In the genomic region with DNA sequence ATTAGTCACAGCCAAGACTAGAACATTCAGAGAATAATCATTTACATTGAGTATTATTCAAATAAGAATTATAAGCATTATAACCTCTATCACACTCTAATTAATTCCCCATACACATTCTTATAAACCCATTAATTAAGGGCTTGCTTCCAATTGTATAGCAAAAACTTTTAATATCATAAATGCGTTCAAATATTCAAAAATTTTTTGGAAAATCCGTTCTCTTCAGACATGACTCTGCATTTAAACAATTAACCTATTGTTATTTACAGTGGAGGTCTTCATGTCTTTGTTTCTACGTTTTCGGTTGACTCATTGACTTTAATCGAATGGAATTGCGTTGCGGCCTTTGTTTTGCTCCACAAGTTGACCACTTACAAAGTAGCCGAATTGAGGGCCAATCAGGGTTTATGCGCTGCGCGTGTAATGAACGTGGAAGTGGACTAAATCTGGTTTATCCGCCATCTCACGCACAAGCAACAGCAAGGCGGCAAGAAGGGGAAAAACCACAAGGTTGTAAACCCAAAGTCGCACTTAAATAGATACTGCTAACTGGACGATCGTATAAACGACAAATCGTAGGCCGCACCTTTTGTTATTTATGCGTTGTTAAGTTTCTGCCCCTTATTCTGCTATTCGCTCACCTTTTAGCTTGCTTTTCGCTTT, we compare ENCODE assay signal across 1 fruit fly cellular context.
A peak's percentile ranks its signal among the peaks of the same experiment; 100 is the strongest.
TF ChIP-seq lines count a peak whose summit lies in the region.

No protein-coding gene starts in this region.

TF ChIP-seq in whole organism, embryonic, 481 proteins besides CTCF, POLR2A, EP300 and RAD21 (continued from another document and continues in another):
- TF ChIP-seq CG1602 (GFP tag; optimal IDR thresholded peaks at IDR 0.05; lab: Kevin White, UChicago): no peak
- TF ChIP-seq Atf3 (GFP tag; optimal IDR thresholded peaks at IDR 0.05; lab: Kevin White, UChicago): no peak
- no peak for TF ChIP-seq NK7.1 (GFP tag; optimal IDR thresholded peaks at IDR 0.05; lab: Kevin White, UChicago)
- no peak for TF ChIP-seq pnt (GFP tag; optimal IDR thresholded peaks at IDR 0.05; lab: Kevin White, UChicago)
- peak; percentile 20 for TF ChIP-seq CG1233 (GFP tag; optimal IDR thresholded peaks at IDR 0.05; lab: Kevin White, UChicago)
- TF ChIP-seq CG34422 (GFP tag; IDR thresholded peaks at IDR 0.05; lab: Robert Waterston, UW): peak; percentile 62; the same call in 1 of the 3 replicates
- TF ChIP-seq CG6683 (GFP tag; optimal IDR thresholded peaks at IDR 0.05; lab: Kevin White, UChicago): no peak
- TF ChIP-seq CG33557 (GFP tag; optimal IDR thresholded peaks at IDR 0.05; lab: Kevin White, UChicago): no peak
- no peak for TF ChIP-seq nerfin-1 (tag; optimal IDR thresholded peaks at IDR 0.05; lab: Kevin White, UChicago)
- TF ChIP-seq CG7786 (GFP tag; optimal IDR thresholded peaks at IDR 0.05; lab: Kevin White, UChicago): peak; percentile 50
- peak; percentile 35 for TF ChIP-seq Sox102F (GFP tag; optimal IDR thresholded peaks at IDR 0.05; lab: Kevin White, UChicago)
- peak; percentile 78; the same call in 2 of the 3 replicates for TF ChIP-seq Dbx (GFP tag; IDR thresholded peaks at IDR 0.05; lab: Robert Waterston, UW)
- TF ChIP-seq Fer1 (GFP tag; optimal IDR thresholded peaks at IDR 0.05; lab: Kevin White, UChicago): peak; percentile 46
- TF ChIP-seq CG2202 (tag; optimal IDR thresholded peaks at IDR 0.05; lab: Kevin White, UChicago): no peak
- peak; percentile 89 for TF ChIP-seq ci (GFP tag; IDR thresholded peaks at IDR 0.05; lab: Robert Waterston, UW)
- peak; percentile 73 for TF ChIP-seq wdn (GFP tag; IDR thresholded peaks at IDR 0.05; lab: Robert Waterston, UW)
- no peak for TF ChIP-seq Hr39 (optimal IDR thresholded peaks at IDR 0.05; lab: Kevin White, UChicago)
- TF ChIP-seq CG3995 (GFP tag; optimal IDR thresholded peaks at IDR 0.05; lab: Kevin White, UChicago): no peak
- no peak for TF ChIP-seq CG7271 (tag; optimal IDR thresholded peaks at IDR 0.05; lab: Kevin White, UChicago)
- peak; percentile 77 for TF ChIP-seq pb (GFP tag; optimal IDR thresholded peaks at IDR 0.05; lab: Kevin White, UChicago)
- peak; percentile 24; the same call in 1 of the 2 replicates for TF ChIP-seq Ptx1 (GFP tag; IDR thresholded peaks at IDR 0.05; lab: Robert Waterston, UW)
- no peak for TF ChIP-seq CG31388 (GFP tag; optimal IDR thresholded peaks at IDR 0.05; lab: Kevin White, UChicago)
- TF ChIP-seq CG17612 (GFP tag; IDR thresholded peaks at IDR 0.05; lab: Robert Waterston, UW): 0 out of 2 replicates have a peak, but pooled peaks have one; percentile 20
- no peak for TF ChIP-seq cato (GFP tag; optimal IDR thresholded peaks at IDR 0.05; lab: Kevin White, UChicago; ENCODE audit: borderline replicate concordance)
- no peak for TF ChIP-seq CG4404 (GFP tag; IDR thresholded peaks at IDR 0.05; lab: Robert Waterston, UW)
- peak; percentile 71 for TF ChIP-seq sob (GFP tag; IDR thresholded peaks at IDR 0.05; lab: Robert Waterston, UW)
- peak; percentile 60 for TF ChIP-seq CG10147 (GFP tag; optimal IDR thresholded peaks at IDR 0.05; lab: Kevin White, UChicago)
- no peak for TF ChIP-seq Atf-2 (GFP tag; optimal IDR thresholded peaks at IDR 0.05; lab: Kevin White, UChicago)
- peak; percentile 22 for TF ChIP-seq Hand (GFP tag; optimal IDR thresholded peaks at IDR 0.05; lab: Kevin White, UChicago)
- TF ChIP-seq CG12769 (tag; optimal IDR thresholded peaks at IDR 0.05; lab: Kevin White, UChicago): peak; percentile 94
- no peak for TF ChIP-seq cg (GFP tag; optimal IDR thresholded peaks at IDR 0.05; lab: Kevin White, UChicago)
- no peak for TF ChIP-seq pan (optimal IDR thresholded peaks at IDR 0.05; lab: Kevin White, UChicago)
- peak in 1 of 2 experiments; percentile 38 for TF ChIP-seq pan (GFP tag; optimal IDR thresholded peaks at IDR 0.05 in 1 of 2, IDR thresholded peaks at IDR 0.05 in 1 of 2)
- peak; percentile 94 for TF ChIP-seq Ets65A (GFP tag; lab: Kevin White, UChicago)
- no peak for TF ChIP-seq tna (GFP tag; IDR thresholded peaks at IDR 0.05; lab: Robert Waterston, UW; ENCODE audit: partially characterized antibody)
- TF ChIP-seq CG17186 (GFP tag; optimal IDR thresholded peaks at IDR 0.05; lab: Kevin White, UChicago): no peak
- TF ChIP-seq CG2116 (GFP tag; optimal IDR thresholded peaks at IDR 0.05; lab: Kevin White, UChicago): no peak
- TF ChIP-seq CG9876 (GFP tag; optimal IDR thresholded peaks at IDR 0.05; lab: Kevin White, UChicago): peak; percentile 24
- peak; percentile 26 for TF ChIP-seq ab (GFP tag; optimal IDR thresholded peaks at IDR 0.05; lab: Kevin White, UChicago)
- no peak for TF ChIP-seq psq (GFP tag; optimal IDR thresholded peaks at IDR 0.05; lab: Kevin White, UChicago)
- TF ChIP-seq CG9817 (tag; optimal IDR thresholded peaks at IDR 0.05; lab: Kevin White, UChicago): peak; percentile 72
- TF ChIP-seq Sox100B (GFP tag; optimal IDR thresholded peaks at IDR 0.05; lab: Kevin White, UChicago): no peak
- TF ChIP-seq nau (GFP tag; optimal IDR thresholded peaks at IDR 0.05; lab: Kevin White, UChicago): peak; percentile 43
- no peak for TF ChIP-seq CG30020 (tag; optimal IDR thresholded peaks at IDR 0.05; lab: Kevin White, UChicago)
- peak; percentile 10 for TF ChIP-seq CG8944 (GFP tag; optimal IDR thresholded peaks at IDR 0.05; lab: Kevin White, UChicago)
- no peak for TF ChIP-seq CG10565 (GFP tag; optimal IDR thresholded peaks at IDR 0.05; lab: Kevin White, UChicago)
- TF ChIP-seq CG12219 (GFP tag; optimal IDR thresholded peaks at IDR 0.05; lab: Kevin White, UChicago): peak; percentile 36
- no peak for TF ChIP-seq Bgb (GFP tag; IDR thresholded peaks at IDR 0.05; lab: Robert Waterston, UW; ENCODE audit: partially characterized antibody)
- TF ChIP-seq sc (optimal IDR thresholded peaks at IDR 0.05; lab: Kevin White, UChicago): no peak
- no peak for TF ChIP-seq sc (GFP tag; optimal IDR thresholded peaks at IDR 0.05; lab: Kevin White, UChicago)
- peak; percentile 7 for TF ChIP-seq ems (GFP tag; optimal IDR thresholded peaks at IDR 0.05; lab: Kevin White, UChicago)
- no peak for TF ChIP-seq p53 (GFP tag; optimal IDR thresholded peaks at IDR 0.05; lab: Kevin White, UChicago)
- TF ChIP-seq Deaf1 (tag; optimal IDR thresholded peaks at IDR 0.05; lab: Kevin White, UChicago): no peak
- TF ChIP-seq gt (GFP tag; IDR thresholded peaks at IDR 0.05; lab: Robert Waterston, UW): no peak
- no peak for TF ChIP-seq CG4360 (GFP tag; IDR thresholded peaks at IDR 0.05; lab: Robert Waterston, UW)
- no peak for TF ChIP-seq wor (GFP tag; IDR thresholded peaks at IDR 0.05; lab: Robert Waterston, UW)
- no peak for TF ChIP-seq CG7928 (GFP tag; optimal IDR thresholded peaks at IDR 0.05; lab: Kevin White, UChicago)
- no peak for TF ChIP-seq CG15073 (GFP tag; optimal IDR thresholded peaks at IDR 0.05; lab: Kevin White, UChicago)
- TF ChIP-seq sna (GFP tag; IDR thresholded peaks at IDR 0.05; lab: Robert Waterston, UW; ENCODE audit: partially characterized antibody): no peak
- no peak for TF ChIP-seq Doc2 (GFP tag; IDR thresholded peaks at IDR 0.05; lab: Robert Waterston, UW)
- peak; percentile 75 for TF ChIP-seq dysf (GFP tag; IDR thresholded peaks at IDR 0.05; lab: Robert Waterston, UW)
- TF ChIP-seq CG8478 (optimal IDR thresholded peaks at IDR 0.05; lab: Kevin White, UChicago): no peak
- no peak for TF ChIP-seq crp (GFP tag; optimal IDR thresholded peaks at IDR 0.05; lab: Kevin White, UChicago)
- peak; percentile 83 for TF ChIP-seq lab (GFP tag; optimal IDR thresholded peaks at IDR 0.05; lab: Kevin White, UChicago)
- peak; percentile 40 for TF ChIP-seq CG6765 (GFP tag; optimal IDR thresholded peaks at IDR 0.05; lab: Kevin White, UChicago)
- TF ChIP-seq scrt (GFP tag; optimal IDR thresholded peaks at IDR 0.05; lab: Kevin White, UChicago): peak; percentile 43
- TF ChIP-seq ham (GFP tag; IDR thresholded peaks at IDR 0.05; lab: Robert Waterston, UW): no peak; the same call in 1 of the 2 replicates
- TF ChIP-seq Six4 (GFP tag; optimal IDR thresholded peaks at IDR 0.05; lab: Kevin White, UChicago): no peak
- no peak for TF ChIP-seq CG14860 (GFP tag; IDR thresholded peaks at IDR 0.05; lab: Robert Waterston, UW; ENCODE audit: partially characterized antibody)
- peak; percentile 56; the same call in 1 of the 2 replicates for TF ChIP-seq E2f1 (GFP tag; IDR thresholded peaks at IDR 0.05; lab: Robert Waterston, UW)
- no peak for TF ChIP-seq knrl (GFP tag; IDR thresholded peaks at IDR 0.05; lab: Robert Waterston, UW; ENCODE audit: partially characterized antibody)
- no peak for TF ChIP-seq gcm (GFP tag; optimal IDR thresholded peaks at IDR 0.05; lab: Kevin White, UChicago)
- TF ChIP-seq Nf-YC (tag; optimal IDR thresholded peaks at IDR 0.05; lab: Kevin White, UChicago): peak; percentile 32
- TF ChIP-seq CG6254 (GFP tag; optimal IDR thresholded peaks at IDR 0.05; lab: Kevin White, UChicago): no peak
- TF ChIP-seq CG9215 (GFP tag; IDR thresholded peaks at IDR 0.05; lab: Robert Waterston, UW): peak; percentile 40; the same call in 1 of the 2 replicates
- TF ChIP-seq CG10959 (GFP tag; IDR thresholded peaks at IDR 0.05; lab: Robert Waterston, UW): no peak; the same call in 1 of the 2 replicates
- no peak for TF ChIP-seq stwl (tag; optimal IDR thresholded peaks at IDR 0.05; lab: Kevin White, UChicago)
- no peak for TF ChIP-seq CG17568 (GFP tag; optimal IDR thresholded peaks at IDR 0.05; lab: Kevin White, UChicago)
- peak; percentile 65 for TF ChIP-seq fu2 (GFP tag; optimal IDR thresholded peaks at IDR 0.05; lab: Kevin White, UChicago)
- TF ChIP-seq Rfx (GFP tag; IDR thresholded peaks at IDR 0.05; lab: Robert Waterston, UW): peak; percentile 90
- TF ChIP-seq mld (GFP tag; IDR thresholded peaks at IDR 0.05; lab: Robert Waterston, UW; ENCODE audit: partially characterized antibody): no peak
- peak; percentile 78 for TF ChIP-seq CG31224 (GFP tag; IDR thresholded peaks at IDR 0.05; lab: Robert Waterston, UW)
- TF ChIP-seq Chrac-16 (GFP tag; optimal IDR thresholded peaks at IDR 0.05; lab: Kevin White, UChicago): peak; percentile 9
- peak; percentile 66; the same call in 2 of the 3 replicates for TF ChIP-seq ken (GFP tag; IDR thresholded peaks at IDR 0.05; lab: Robert Waterston, UW)
- no peak for TF ChIP-seq z (GFP tag; IDR thresholded peaks at IDR 0.05; lab: Robert Waterston, UW)
- TF ChIP-seq lmd (GFP tag; IDR thresholded peaks at IDR 0.05; lab: Robert Waterston, UW): peak; percentile 56; the same call in 1 of the 2 replicates
- TF ChIP-seq Gug (GFP tag; IDR thresholded peaks at IDR 0.05; lab: Robert Waterston, UW): peak; percentile 42; the same call in 1 of the 4 replicates
- peak; percentile 11 for TF ChIP-seq Dek (tag; optimal IDR thresholded peaks at IDR 0.05; lab: Kevin White, UChicago)
- peak; percentile 30 for TF ChIP-seq esg (GFP tag; conservative IDR thresholded peaks at IDR 0.05; lab: Robert Waterston, UW)
- TF ChIP-seq Gsc (GFP tag; IDR thresholded peaks at IDR 0.05; lab: Robert Waterston, UW): no peak
- 0 out of 2 replicates have a peak, but pooled peaks have one; percentile 13 for TF ChIP-seq Ada2b (GFP tag; IDR thresholded peaks at IDR 0.05; lab: Robert Waterston, UW)
- TF ChIP-seq CG11398 (GFP tag; optimal IDR thresholded peaks at IDR 0.05; lab: Kevin White, UChicago): peak; percentile 49
- peak; percentile 2 for TF ChIP-seq pzg (GFP tag; optimal IDR thresholded peaks at IDR 0.05; lab: Kevin White, UChicago)
- TF ChIP-seq Eip74EF (GFP tag; optimal IDR thresholded peaks at IDR 0.05; lab: Kevin White, UChicago): peak in 1 of 2 experiments; percentile 65
- TF ChIP-seq danr (GFP tag; IDR thresholded peaks at IDR 0.05; lab: Robert Waterston, UW): no peak
- peak; percentile 79 for TF ChIP-seq NFAT (GFP tag; IDR thresholded peaks at IDR 0.05; lab: Robert Waterston, UW)
- peak in 1 of 2 experiments; percentile 25 for TF ChIP-seq dpn (GFP tag; optimal IDR thresholded peaks at IDR 0.05; lab: Kevin White, UChicago)
- no peak for TF ChIP-seq insv (GFP tag; optimal IDR thresholded peaks at IDR 0.05; lab: Kevin White, UChicago)
- TF ChIP-seq CG9932 (GFP tag; IDR thresholded peaks at IDR 0.05; lab: Robert Waterston, UW): peak; percentile 89
- no peak for TF ChIP-seq CG8281 (tag; optimal IDR thresholded peaks at IDR 0.05; lab: Kevin White, UChicago)
- 0 out of 3 replicates have a peak, but pooled peaks have one; percentile 31 for TF ChIP-seq Optix (GFP tag; IDR thresholded peaks at IDR 0.05; lab: Robert Waterston, UW)
- TF ChIP-seq Lim3 (GFP tag; IDR thresholded peaks at IDR 0.05; lab: Robert Waterston, UW): no peak
- no peak for TF ChIP-seq sqz (GFP tag; optimal IDR thresholded peaks at IDR 0.05; lab: Kevin White, UChicago)
- no peak for TF ChIP-seq kah (GFP tag; optimal IDR thresholded peaks at IDR 0.05; lab: Kevin White, UChicago)
- TF ChIP-seq CG32772 (GFP tag; IDR thresholded peaks at IDR 0.05; lab: Robert Waterston, UW): 0 out of 2 replicates have a peak, but pooled peaks have one; percentile 10
- TF ChIP-seq CG18764 (GFP tag; optimal IDR thresholded peaks at IDR 0.05; lab: Kevin White, UChicago): no peak
- TF ChIP-seq CG8388 (GFP tag; optimal IDR thresholded peaks at IDR 0.05; lab: Kevin White, UChicago): no peak
- peak; percentile 61 for TF ChIP-seq CG15514 (GFP tag; optimal IDR thresholded peaks at IDR 0.05; lab: Kevin White, UChicago)
- no peak for TF ChIP-seq Dp (GFP tag; optimal IDR thresholded peaks at IDR 0.05; lab: Kevin White, UChicago)
- TF ChIP-seq Opbp (GFP tag; IDR thresholded peaks at IDR 0.05; lab: Robert Waterston, UW; ENCODE audit: partially characterized antibody): no peak
- no peak for TF ChIP-seq Dip2 (GFP tag; IDR thresholded peaks at IDR 0.05; lab: Robert Waterston, UW)
- peak; percentile 81 for TF ChIP-seq CG11456 (GFP tag; IDR thresholded peaks at IDR 0.05; lab: Robert Waterston, UW)
- TF ChIP-seq Scr (GFP tag; IDR thresholded peaks at IDR 0.05; lab: Robert Waterston, UW; ENCODE audit: partially characterized antibody): no peak
- peak; percentile 83 for TF ChIP-seq CG10543 (GFP tag; optimal IDR thresholded peaks at IDR 0.05; lab: Kevin White, UChicago)
- TF ChIP-seq lbe (GFP tag; optimal IDR thresholded peaks at IDR 0.05; lab: Kevin White, UChicago): no peak
- TF ChIP-seq bcd (GFP tag; optimal IDR thresholded peaks at IDR 0.05; lab: Kevin White, UChicago): peak; percentile 36
- TF ChIP-seq fru (optimal IDR thresholded peaks at IDR 0.05; lab: Kevin White, UChicago): no peak
- TF ChIP-seq Poxn (GFP tag; IDR thresholded peaks at IDR 0.05; lab: Robert Waterston, UW): 0 out of 2 replicates have a peak, but pooled peaks have one; percentile 28
- TF ChIP-seq Bdp1 (GFP tag; optimal IDR thresholded peaks at IDR 0.05; lab: Kevin White, UChicago): no peak
- no peak for TF ChIP-seq CG5245 (GFP tag; optimal IDR thresholded peaks at IDR 0.05; lab: Kevin White, UChicago)
- TF ChIP-seq BEAF-32 (GFP tag; optimal IDR thresholded peaks at IDR 0.05; lab: Kevin White, UChicago): no peak
- no peak for TF ChIP-seq CG43689 (GFP tag; IDR thresholded peaks at IDR 0.05; lab: Robert Waterston, UW)
- peak; percentile 44 for TF ChIP-seq kni (GFP tag; optimal IDR thresholded peaks at IDR 0.05; lab: Kevin White, UChicago)
